Worm (Caenorhabditis elegans) whole organism, early embryonic: Measurements from ENCODE around the gene srz-90.

ENCODE experiments used
- B0310.2 ChIP-seq: sonication (generic microtip); optimal IDR thresholded peaks from 2 replicates; lab custom pipeline; 2016; ENCODE audit warnings: mild to moderate bottlenecking, missing genetic modification characterization, missing compliant biosample characterization
- F13C5.2 ChIP-seq: sonication (generic microtip); optimal IDR thresholded peaks from 2 replicates; lab custom pipeline; 2017; ENCODE audit warnings: mild to moderate bottlenecking, missing genetic modification characterization, inconsistent platforms, missing compliant biosample characterization
- aly-1 ChIP-seq: sonication (generic microtip); optimal IDR thresholded peaks from 2 replicates; lab custom pipeline; 2016; ENCODE audit warnings: missing genetic modification characterization, missing compliant biosample characterization
- ama-1 ChIP-seq: fragments of 150-350 bp; optimal IDR thresholded peaks from 2 replicates; lab custom pipeline; 2014
- ceh-13 ChIP-seq: fragments of 200-800 bp; sonication (Bioruptor generic); optimal IDR thresholded peaks from 2 replicates; lab custom pipeline; 2018; ENCODE audit warnings: mild to moderate bottlenecking, missing genetic modification characterization, missing compliant biosample characterization
- ceh-36 ChIP-seq: sonication (generic microtip); optimal IDR thresholded peaks from 2 replicates; lab custom pipeline; 2016; ENCODE audit warnings: missing genetic modification characterization, inconsistent platforms, missing compliant biosample characterization
- ets-7 ChIP-seq: sonication (generic microtip); optimal IDR thresholded peaks from 2 replicates; lab custom pipeline; 2016; ENCODE audit warnings: missing genotype, missing genetic modification characterization, missing compliant biosample characterization
- flt-1 ChIP-seq: fragments of 200-800 bp; sonication (Bioruptor generic); IDR thresholded peaks from 2 replicates; pipeline ENCODE4 v1.3.6; 2022; ENCODE audit warnings: missing genetic modification characterization, missing compliant biosample characterization
- hmbx-1 ChIP-seq: sonication (generic microtip); optimal IDR thresholded peaks from 2 replicates; lab custom pipeline; 2016; ENCODE audit warnings: mild to moderate bottlenecking, missing genetic modification characterization, missing compliant biosample characterization
- hmg-4 ChIP-seq: fragments of 200-800 bp; sonication (Bioruptor generic); optimal IDR thresholded peaks from 2 replicates; lab custom pipeline; 2018; ENCODE audit warnings: mild to moderate bottlenecking, missing genetic modification characterization, missing compliant biosample characterization
- hnd-1 ChIP-seq: sonication (generic microtip); optimal IDR thresholded peaks from 2 replicates; lab custom pipeline; 2016; ENCODE audit warnings: missing genetic modification characterization, missing compliant biosample characterization
- pes-1 ChIP-seq: fragments of 200-800 bp; sonication (Bioruptor generic); IDR thresholded peaks from 2 replicates; pipeline ENCODE4 v1.3.6; 2022; ENCODE audit warnings: missing genetic modification reagents, missing genetic modification characterization, missing compliant biosample characterization
- scrt-1 ChIP-seq: fragments of 200-800 bp; sonication (Bioruptor generic); IDR thresholded peaks from 2 replicates; pipeline ENCODE4 v1.3.6; 2022; ENCODE audit warnings: missing genetic modification characterization, missing compliant biosample characterization
- sea-1 ChIP-seq: fragments of 200-800 bp; sonication (Bioruptor generic); conservative IDR thresholded peaks from 2 replicates; pipeline ENCODE4 v1.3.6; 2022; ENCODE audit warnings: missing genetic modification characterization, missing compliant biosample characterization
- tbx-11 ChIP-seq: fragments of 200-800 bp; sonication (Bioruptor generic); IDR thresholded peaks from 2 replicates; pipeline ENCODE4 v1.3.6; 2022; ENCODE audit warnings: missing genetic modification characterization, missing compliant biosample characterization
- tbx-37 ChIP-seq: fragments of 200-800 bp; sonication (Bioruptor generic); conservative IDR thresholded peaks from 2 replicates; pipeline ENCODE4 v1.3.6; 2022; ENCODE audit warnings: missing genetic modification reagents, missing genetic modification characterization, missing compliant biosample characterization
- tra-4 ChIP-seq: sonication (generic microtip); optimal IDR thresholded peaks from 2 replicates; lab custom pipeline; 2017; ENCODE audit warnings: missing genetic modification characterization, missing compliant biosample characterization

srz-90 gene

DNA sequence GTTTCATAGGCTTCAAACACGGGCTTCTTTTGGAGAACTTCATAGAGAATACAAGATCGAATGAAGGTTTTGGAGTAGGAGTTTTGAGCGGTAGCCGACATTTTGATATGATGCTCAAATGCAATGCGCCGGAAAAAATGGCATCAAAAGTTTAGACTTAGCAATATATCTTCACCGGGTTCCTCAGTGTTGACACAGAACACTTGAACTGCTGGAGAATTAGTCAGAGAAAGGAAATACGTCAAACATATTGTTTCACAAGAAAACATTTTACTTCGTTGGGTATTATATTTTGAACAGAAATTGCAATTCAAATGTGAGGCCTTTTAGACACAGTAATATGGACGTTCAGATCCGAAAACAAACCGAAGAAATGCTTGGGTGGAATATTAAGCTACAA, 30.5 kb downstream of the srz-90 start, which contains the start of gene fbxa-174:
Gene fbxa-174, minus strand, starts transcription at position 101 of the 400 bp plus-strand sequence.
- no peak for TF ChIP-seq B0310.2 (tag; lab: Kevin White, UChicago)

DNA sequence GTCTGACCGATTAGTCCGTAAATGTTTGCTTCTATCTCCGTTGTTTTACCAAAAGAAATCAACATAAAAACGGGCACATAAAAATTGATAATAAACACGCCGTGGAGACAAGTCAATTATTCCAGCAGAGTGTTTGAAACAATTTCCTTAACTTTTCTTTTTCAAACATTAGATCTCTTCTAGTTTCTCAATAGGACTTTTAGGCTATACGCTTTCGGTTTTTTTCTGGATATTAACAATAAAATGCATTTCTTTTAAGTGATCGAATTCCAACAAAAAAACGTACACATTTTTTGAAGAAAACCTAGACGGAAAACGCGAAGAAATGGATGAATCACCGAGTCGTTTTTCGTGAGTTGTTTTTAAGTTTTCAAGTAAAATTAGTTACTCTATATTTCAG, 31.1 kb downstream of the srz-90 start, which contains the start of gene fbxa-172:
Gene fbxa-172, plus strand, starts transcription at position 301 of the 400 bp plus-strand sequence.
- no peak for TF ChIP-seq tra-4
- TF ChIP-seq ceh-13, result no peak
- no peak for TF ChIP-seq tbx-37
- TF ChIP-seq B0310.2 (tag; lab: Kevin White, UChicago), result no peak
- TF ChIP-seq sea-1 (GFP tag; lab: Robert Waterston, UW), result no peak
- TF ChIP-seq ets-7 (tag; lab: Kevin White, UChicago), result no peak
- no peak for TF ChIP-seq aly-1 (tag; lab: Kevin White, UChicago)
- no peak for TF ChIP-seq flt-1 (GFP tag; lab: Robert Waterston, UW)
- TF ChIP-seq pes-1 (GFP tag; lab: Robert Waterston, UW), result no peak
- TF ChIP-seq tbx-11, result no peak
- no peak for TF ChIP-seq scrt-1 (GFP tag; lab: Robert Waterston, UW)
- TF ChIP-seq hmg-4 (GFP tag; lab: Kevin White, UChicago), result no peak
- TF ChIP-seq hnd-1 (tag; lab: Kevin White, UChicago), result no peak
- TF ChIP-seq F13C5.2, result no peak
- TF ChIP-seq ama-1 (lab: Kevin White, UChicago), result no peak
- TF ChIP-seq hmbx-1 (tag; lab: Kevin White, UChicago), result no peak
- TF ChIP-seq ceh-36, result no peak

DNA sequence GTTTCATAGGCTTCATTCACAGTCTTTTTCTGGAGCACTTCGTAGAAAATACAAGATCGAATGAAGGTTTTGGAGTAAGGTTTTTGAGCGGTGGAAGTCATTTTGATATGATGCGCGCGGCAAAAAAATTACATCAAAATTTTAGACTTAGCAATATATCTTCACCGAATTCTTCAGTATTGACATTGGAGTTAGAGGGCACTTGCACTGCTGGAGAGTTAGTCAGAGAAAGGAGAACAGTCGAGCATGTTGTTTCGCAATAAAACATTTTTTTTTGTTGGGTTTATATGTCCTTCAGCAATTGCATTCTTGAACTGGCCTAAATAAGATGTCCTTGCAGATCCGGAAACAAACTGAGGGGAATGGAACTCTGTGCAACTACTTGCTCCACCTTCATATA, 38.1 kb downstream of the srz-90 start, which contains the start of gene fbxa-171:
Gene fbxa-171, minus strand, starts transcription at position 101 of the 400 bp plus-strand sequence.
- TF ChIP-seq ama-1 (lab: Kevin White, UChicago), result no peak
- TF ChIP-seq hnd-1 (tag; lab: Kevin White, UChicago), result no peak
- no peak for TF ChIP-seq pes-1 (GFP tag; lab: Robert Waterston, UW)
- TF ChIP-seq hmg-4 (GFP tag; lab: Kevin White, UChicago), result no peak
- no peak for TF ChIP-seq ets-7 (tag; lab: Kevin White, UChicago)
- no peak for TF ChIP-seq ceh-36
- TF ChIP-seq hmbx-1 (tag; lab: Kevin White, UChicago), result no peak
- no peak for TF ChIP-seq B0310.2 (tag; lab: Kevin White, UChicago)
- no peak for TF ChIP-seq scrt-1 (GFP tag; lab: Robert Waterston, UW)

DNA sequence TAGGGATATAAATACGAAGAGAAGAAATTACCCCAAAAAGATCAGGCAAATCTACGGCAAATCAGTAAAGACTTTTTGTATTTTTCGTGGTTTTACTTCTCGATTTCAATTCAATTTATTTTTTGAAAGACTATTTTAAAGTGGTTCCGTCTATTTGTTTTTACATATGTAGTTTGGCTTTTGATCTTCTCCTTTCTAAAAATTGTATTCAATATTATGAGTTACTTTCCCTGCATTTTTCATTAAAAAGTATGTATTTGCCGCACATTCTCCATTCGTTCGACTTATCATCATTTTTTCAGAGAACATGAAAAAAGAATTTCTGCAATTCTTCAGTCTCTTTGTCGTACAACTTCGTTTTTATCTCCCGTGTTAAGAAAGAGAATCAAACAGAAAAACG, 39.0 kb downstream of the srz-90 start, which contains the start of gene C38D9.2:
Gene C38D9.2, plus strand, starts transcription at position 301 of the 400 bp plus-strand sequence.
- TF ChIP-seq hmbx-1 (tag; lab: Kevin White, UChicago), result no peak
- TF ChIP-seq aly-1 (tag; lab: Kevin White, UChicago), result no peak
- TF ChIP-seq ceh-36, result no peak
- TF ChIP-seq F13C5.2, result no peak
- TF ChIP-seq tbx-11, result no peak
- no peak for TF ChIP-seq pes-1 (GFP tag; lab: Robert Waterston, UW)
- no peak for TF ChIP-seq ets-7 (tag; lab: Kevin White, UChicago)
- TF ChIP-seq ceh-13, result no peak
- no peak for TF ChIP-seq flt-1 (GFP tag; lab: Robert Waterston, UW)
- TF ChIP-seq B0310.2 (tag; lab: Kevin White, UChicago), result no peak
- no peak for TF ChIP-seq hmg-4 (GFP tag; lab: Kevin White, UChicago)
- TF ChIP-seq scrt-1 (GFP tag; lab: Robert Waterston, UW), result no peak
- no peak for TF ChIP-seq tbx-37
- no peak for TF ChIP-seq sea-1 (GFP tag; lab: Robert Waterston, UW)
